Fruit fly (Drosophila melanogaster): ENCODE measurements around the gene hale.

DNA sequence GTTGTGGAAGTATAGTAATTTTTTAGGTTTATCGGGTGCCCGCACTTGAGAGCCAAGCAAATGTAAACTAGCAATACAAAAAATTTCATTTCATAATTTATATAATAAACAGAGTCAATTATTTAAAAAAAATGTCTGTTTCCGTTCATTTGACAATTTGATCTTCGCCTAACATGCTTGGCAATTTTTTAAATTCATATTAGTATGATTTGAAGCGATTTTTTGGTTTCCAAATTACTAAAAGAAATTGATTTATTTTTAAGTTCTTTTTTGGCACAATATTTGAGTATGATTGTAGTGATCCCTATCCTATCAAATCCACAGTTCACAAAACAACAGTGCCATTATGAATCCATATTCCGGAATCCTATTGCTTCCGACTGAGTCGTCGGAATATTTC is 33.8 kb downstream of the hale start, which contains the start of gene CG34258:
- TF ChIP-seq CG8478 (optimal IDR thresholded peaks at IDR 0.05) (no peak), CTCF (optimal IDR thresholded peaks at IDR 0.05) (no peak)

Data from S2 (cell line).